Worm (Caenorhabditis elegans) whole organism, late embryonic: ENCODE measurements around the gene sru-11.
A peak's percentile ranks its signal among the peaks of the same experiment; 100 is the strongest.
"Not testable (repeated sequence)": the region's sequence is repeated elsewhere in the genome, so short reads cannot be mapped to it uniquely, and the experiment has no call there.

ENCODE experiments used
- K02D7.2 ChIP-seq: sonication (generic microtip); optimal IDR thresholded peaks from 2 replicates; lab custom pipeline; 2017; ENCODE audit warnings: mild to moderate bottlenecking, missing genetic modification characterization, missing compliant biosample characterization
- Y22D7AL.16 ChIP-seq: sonication (generic microtip); optimal IDR thresholded peaks from 2 replicates; lab custom pipeline; 2016; ENCODE audit warnings: missing genetic modification characterization, missing compliant biosample characterization
- ama-1 ChIP-seq: fragments of 150-350 bp; optimal IDR thresholded peaks from 2 replicates; lab custom pipeline; 2014
- ceh-14 ChIP-seq: sonication (generic microtip); optimal IDR thresholded peaks from 2 replicates; lab custom pipeline; 2016; ENCODE audit warnings: missing genotype, missing genetic modification characterization, missing compliant biosample characterization
- ceh-19 ChIP-seq: fragments of 200-800 bp; sonication (Bioruptor generic); optimal IDR thresholded peaks from 2 replicates; lab custom pipeline; 2018; ENCODE audit warnings: mild to moderate bottlenecking, missing genetic modification characterization, missing compliant biosample characterization
- ceh-2 ChIP-seq: sonication (generic microtip); optimal IDR thresholded peaks from 2 replicates; lab custom pipeline; 2016; ENCODE audit warnings: missing genotype, missing genetic modification characterization, missing compliant biosample characterization
- ceh-30 ChIP-seq: fragments of 150-350 bp; optimal IDR thresholded peaks from 2 replicates; lab custom pipeline; 2014; ENCODE audit warnings: missing biosample characterization, missing genetic modification characterization
- ceh-34 ChIP-seq: sonication (generic microtip); optimal IDR thresholded peaks from 2 replicates; lab custom pipeline; 2016; ENCODE audit warnings: mild to moderate bottlenecking, missing genetic modification characterization, missing compliant biosample characterization
- ceh-48 ChIP-seq: sonication (generic microtip); optimal IDR thresholded peaks from 2 replicates; lab custom pipeline; 2016; ENCODE audit warnings: missing genetic modification characterization, inconsistent platforms, missing compliant biosample characterization
- ceh-9 ChIP-seq: sonication (generic microtip); optimal IDR thresholded peaks from 2 replicates; lab custom pipeline; 2016; ENCODE audit warnings: mild to moderate bottlenecking, missing genetic modification characterization, inconsistent platforms, missing compliant biosample characterization
- dmd-4 ChIP-seq: sonication (generic microtip); optimal IDR thresholded peaks from 2 replicates; lab custom pipeline; 2016; ENCODE audit warnings: borderline replicate concordance, missing genetic modification characterization, missing compliant biosample characterization
- eyg-1 ChIP-seq: sonication (generic microtip); optimal IDR thresholded peaks from 2 replicates; lab custom pipeline; 2016; ENCODE audit warnings: missing genotype, missing genetic modification characterization, missing compliant biosample characterization
- fax-1 ChIP-seq: sonication (generic microtip); optimal IDR thresholded peaks from 2 replicates; lab custom pipeline; 2016; ENCODE audit warnings: missing genotype, missing genetic modification characterization, missing compliant biosample characterization
- fkh-6 ChIP-seq: sonication (generic microtip); optimal IDR thresholded peaks from 2 replicates; lab custom pipeline; 2016; ENCODE audit warnings: missing genetic modification characterization, missing compliant biosample characterization
- hlh-13 ChIP-seq: fragments of 200-800 bp; sonication (Bioruptor generic); optimal IDR thresholded peaks from 2 replicates; lab custom pipeline; 2018; ENCODE audit warnings: mild to moderate bottlenecking, missing genetic modification characterization, missing compliant biosample characterization
- hlh-15 ChIP-seq: sonication (generic microtip); optimal IDR thresholded peaks from 2 replicates; lab custom pipeline; 2016; ENCODE audit warnings: missing genetic modification characterization, missing compliant biosample characterization
- hlh-6 ChIP-seq: sonication (generic microtip); optimal IDR thresholded peaks from 2 replicates; lab custom pipeline; 2016; ENCODE audit warnings: missing genotype, missing genetic modification characterization, missing compliant biosample characterization
- lim-6 ChIP-seq: sonication (generic microtip); optimal IDR thresholded peaks from 2 replicates; lab custom pipeline; 2016; ENCODE audit warnings: missing genetic modification characterization, missing compliant biosample characterization
- madf-2 ChIP-seq: sonication (generic microtip); optimal IDR thresholded peaks from 2 replicates; lab custom pipeline; 2017; ENCODE audit warnings: missing genetic modification characterization, missing compliant biosample characterization
- mec-3 ChIP-seq: sonication (generic microtip); optimal IDR thresholded peaks from 2 replicates; lab custom pipeline; 2016; ENCODE audit warnings: borderline replicate concordance, missing genetic modification characterization, missing compliant biosample characterization
- nfya-1 ChIP-seq: sonication (generic microtip); optimal IDR thresholded peaks from 2 replicates; lab custom pipeline; 2017; ENCODE audit warnings: missing genetic modification characterization, mild to moderate bottlenecking, missing compliant biosample characterization, antibody characterized with exemption, moderate library complexity
- nhr-11 ChIP-seq: fragments of 150-350 bp; optimal IDR thresholded peaks from 2 replicates; lab custom pipeline; 2014; ENCODE audit warnings: missing biosample characterization, missing genetic modification characterization
- npax-4 ChIP-seq: sonication (generic microtip); optimal IDR thresholded peaks from 2 replicates; lab custom pipeline; 2016; ENCODE audit warnings: missing genetic modification characterization, missing compliant biosample characterization
- odd-2 ChIP-seq: sonication (generic microtip); optimal IDR thresholded peaks from 2 replicates; lab custom pipeline; 2017; ENCODE audit warnings: antibody characterized with exemption, mild to moderate bottlenecking, missing genetic modification characterization, missing compliant biosample characterization
- pha-2 ChIP-seq: sonication (generic microtip); optimal IDR thresholded peaks from 2 replicates; lab custom pipeline; 2017; ENCODE audit warnings: mild to moderate bottlenecking, missing genetic modification characterization, missing compliant biosample characterization
- pha-4 ChIP-seq: fragments of 150-350 bp; optimal IDR thresholded peaks from 2 replicates; lab custom pipeline; 2018; ENCODE audit warnings: missing biosample characterization, missing genetic modification reagents, missing genetic modification characterization
- ref-2 ChIP-seq: sonication (generic microtip); optimal IDR thresholded peaks from 2 replicates; lab custom pipeline; 2016; ENCODE audit warnings: missing genetic modification characterization, missing compliant biosample characterization
- sox-4 ChIP-seq: sonication (generic microtip); optimal IDR thresholded peaks from 2 replicates; lab custom pipeline; 2017; ENCODE audit warnings: mild to moderate bottlenecking, missing genetic modification characterization, inconsistent platforms, missing compliant biosample characterization
- ttx-3 ChIP-seq: sonication (generic microtip); optimal IDR thresholded peaks from 2 replicates; lab custom pipeline; 2016; ENCODE audit warnings: missing genetic modification reagents, missing genetic modification characterization, missing compliant biosample characterization
- unc-3 ChIP-seq, 2 experiments: fragments of 200-800 bp in 1 of 2; sonication (Bioruptor generic) in 1 of 2; sonication (generic microtip) in 1 of 2; conservative IDR thresholded peaks in 1 of 2; optimal IDR thresholded peaks in 1 of 2; 2 replicates each; pipeline versions ENCODE4 v1.3.6 to Lab custom; 2016 to 2022; ENCODE audit warnings: missing compliant biosample characterization in 2 of 2, missing genetic modification characterization in 2 of 2, missing genetic modification reagents in 1 of 2
- unc-42 ChIP-seq: sonication (generic microtip); optimal IDR thresholded peaks from 2 replicates; lab custom pipeline; 2016; ENCODE audit warnings: missing genotype, missing genetic modification characterization, missing compliant biosample characterization
- ztf-16 ChIP-seq: sonication (generic microtip); optimal IDR thresholded peaks from 2 replicates; lab custom pipeline; 2017; ENCODE audit warnings: missing genetic modification characterization, missing compliant biosample characterization

sru-11 gene

DNA sequence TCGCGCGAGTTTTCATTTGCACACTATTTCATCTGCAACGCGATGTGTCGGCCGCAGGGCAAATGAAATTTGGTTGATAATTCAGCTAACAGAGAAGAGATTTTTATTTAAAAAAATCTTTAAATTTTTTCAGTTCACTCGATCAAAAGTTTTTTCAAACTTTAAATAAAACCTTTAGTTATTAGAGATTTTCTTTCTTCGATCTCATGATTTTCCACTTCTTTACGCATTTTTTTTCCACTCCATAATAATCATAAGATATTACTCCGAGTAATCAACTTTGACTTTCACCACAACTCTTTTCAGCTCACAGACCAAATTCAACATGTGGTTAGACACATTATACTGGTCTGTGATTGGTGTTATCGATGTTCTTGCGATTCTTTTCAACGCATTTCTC, 10.0 kb upstream of the sru-11 start, which contains the start of gene srd-10:
Gene srd-10 (plus strand): TSS at position 301 of the 400 bp plus-strand sequence.
- no peak for TF ChIP-seq sox-4 (tag; lab: Kevin White, UChicago)
- TF ChIP-seq madf-2 (tag; lab: Kevin White, UChicago), result no peak
- TF ChIP-seq lim-6 (tag; lab: Kevin White, UChicago), result no peak
- TF ChIP-seq hlh-13 (GFP tag; lab: Kevin White, UChicago), result no peak
- no peak for TF ChIP-seq ceh-14 (tag; lab: Kevin White, UChicago)
- no peak for TF ChIP-seq eyg-1 (tag; lab: Kevin White, UChicago)
- TF ChIP-seq Y22D7AL.16, result no peak
- no peak for TF ChIP-seq ceh-48 (tag; lab: Kevin White, UChicago)
- no peak for TF ChIP-seq ceh-19 (GFP tag; lab: Kevin White, UChicago)
- TF ChIP-seq npax-4 (tag; lab: Kevin White, UChicago), result no peak
- no peak for TF ChIP-seq pha-4 (tag; lab: Kevin White, UChicago)
- no peak for TF ChIP-seq fax-1 (tag; lab: Kevin White, UChicago)
- TF ChIP-seq ceh-30, result no peak
- TF ChIP-seq mec-3 (tag; lab: Kevin White, UChicago), result no peak
- no peak for TF ChIP-seq ztf-16 (tag; lab: Kevin White, UChicago)
- TF ChIP-seq ama-1 (lab: Kevin White, UChicago), result no peak
- no peak for TF ChIP-seq unc-3 (GFP tag; conservative IDR thresholded peaks at IDR 0.05; lab: Robert Waterston, UW)
- no peak for TF ChIP-seq unc-3 (tag; optimal IDR thresholded peaks at IDR 0.05; lab: Kevin White, UChicago)
- no peak for TF ChIP-seq ttx-3 (tag; lab: Kevin White, UChicago)
- no peak for TF ChIP-seq hlh-15 (tag; lab: Kevin White, UChicago)

DNA sequence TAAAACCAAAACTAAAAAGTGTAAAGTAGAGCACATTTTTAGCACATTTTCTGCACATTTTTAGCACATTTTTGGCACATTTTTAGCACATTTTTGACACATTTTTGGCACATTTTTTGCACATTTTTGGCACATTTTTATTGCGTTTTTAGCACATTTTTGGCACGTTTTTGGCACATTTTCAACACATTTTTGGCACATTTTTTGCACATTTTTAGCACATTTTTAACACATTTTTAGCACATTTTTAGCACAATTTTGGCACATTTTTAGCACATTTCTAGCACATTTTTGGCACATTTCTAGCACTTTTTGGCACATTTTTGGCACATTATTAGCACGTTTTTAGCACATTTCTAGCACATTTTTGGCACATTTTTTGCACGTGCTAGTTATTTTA, 9.1 kb upstream of the sru-11 start:
- TF ChIP-seq nhr-11 (tag; lab: Kevin White, UChicago), result peak; percentile 16
- TF ChIP-seq K02D7.2 (tag; lab: Kevin White, UChicago), result no peak

DNA sequence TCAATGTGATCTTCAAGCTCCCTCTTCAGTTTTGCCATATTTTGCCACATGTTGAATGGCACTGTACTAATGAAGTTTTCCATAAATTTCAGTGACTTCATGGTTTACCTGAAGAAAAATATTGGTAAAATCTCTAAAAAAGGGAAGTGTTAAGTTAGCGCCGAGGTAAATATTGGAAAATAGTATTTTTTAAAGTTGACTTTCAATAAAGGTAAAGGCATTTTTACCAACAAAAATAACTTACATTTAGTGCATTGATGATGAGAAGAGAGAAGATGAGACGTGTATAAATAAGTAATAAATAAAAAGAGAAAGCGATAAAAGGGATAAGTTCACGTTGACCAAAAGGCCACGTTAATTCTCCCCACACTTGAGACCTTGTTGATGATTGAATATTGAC, 6.6 kb upstream of the sru-11 start, which contains the start of gene Y45F10B.8:
Gene Y45F10B.8 (minus strand): TSS at position 101 of the 400 bp plus-strand sequence.
- not testable (repeated sequence) for TF ChIP-seq nfya-1, ceh-2, ceh-34 (tag; lab: Kevin White, UChicago)

ce11 chrIV:13578953-13579352, 5.8 kb upstream of the sru-11 start, which contains the start of gene sru-16:
sru-16 (plus strand) TSS chrIV:13579253.
- not testable (repeated sequence) for TF ChIP-seq fkh-6, unc-42, ceh-9 (tag; lab: Kevin White, UChicago)

- no peak for TF ChIP-seq npax-4 (tag; lab: Kevin White, UChicago)
Measured at ce11 chrIV:13582909-13583308, 1.8 kb upstream of the sru-11 start, which contains the start of gene sru-12. sru-12 (plus strand) TSS chrIV:13583209.

DNA sequence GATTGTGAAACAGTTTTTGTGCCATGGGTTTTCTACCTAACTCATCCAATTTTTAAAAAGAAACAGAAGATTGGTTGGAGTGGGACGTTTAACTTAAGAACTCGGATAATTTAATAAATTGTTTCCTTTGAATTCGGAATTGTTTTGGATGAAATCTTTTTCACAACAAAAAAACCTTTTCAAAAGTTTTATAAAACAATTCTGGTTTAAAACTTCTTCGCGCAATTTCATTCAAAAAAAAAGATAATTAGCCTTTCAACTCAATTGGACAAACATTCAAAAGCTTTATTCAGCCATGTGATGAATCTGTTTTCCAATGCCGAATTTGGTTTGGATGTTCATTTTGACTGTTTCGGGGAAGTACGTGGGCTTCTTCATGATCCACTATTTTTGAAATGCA, 2.4 kb downstream of the sru-11 start, which contains the start of gene Y45F10B.12:
Gene Y45F10B.12 (plus strand): TSS at position 301 of the 400 bp plus-strand sequence.
- TF ChIP-seq dmd-4 (tag; lab: Kevin White, UChicago) (no peak), unc-3 (GFP tag; conservative IDR thresholded peaks at IDR 0.05; lab: Robert Waterston, UW) (no peak), unc-3 (tag; optimal IDR thresholded peaks at IDR 0.05; lab: Kevin White, UChicago) (no peak), ceh-30 (no peak), ref-2 (tag; lab: Kevin White, UChicago) (no peak), pha-4 (tag; lab: Kevin White, UChicago) (no peak), ceh-48 (tag; lab: Kevin White, UChicago) (no peak), hlh-6 (no peak), odd-2 (no peak), pha-2 (no peak), npax-4 (tag; lab: Kevin White, UChicago) (no peak), fax-1 (tag; lab: Kevin White, UChicago) (no peak)
